Fruit fly (Drosophila melanogaster) whole organism, pupa: ENCODE measurements around the gene Dyro.

Source experiments
- CG10348 ChIP-seq: fragments of 200-800 bp; sonication (Bioruptor generic); IDR thresholded peaks from 2 replicates; pipeline ENCODE4 v1.3.6; 2022; ENCODE audit warnings: missing biosample characterization, missing genetic modification characterization
- CG13204 ChIP-seq: fragments of 200-800 bp; sonication (Bioruptor generic); optimal IDR thresholded peaks from 2 replicates; lab custom pipeline; 2018; ENCODE audit warnings: missing biosample characterization, mild to moderate bottlenecking, missing genetic modification characterization, moderate library complexity
- CG32121 ChIP-seq: fragments of 200-800 bp; sonication (Bioruptor generic); IDR thresholded peaks from 2 replicates; pipeline ENCODE4 v1.3.6; 2022; ENCODE audit warnings: missing biosample characterization, missing genetic modification characterization
- CG8301 ChIP-seq: fragments of 200-800 bp; sonication (Bioruptor generic); optimal IDR thresholded peaks from 2 replicates; lab custom pipeline; 2018; ENCODE audit warnings: missing biosample characterization, mild to moderate bottlenecking, missing genetic modification characterization
- CG9948 ChIP-seq: fragments of 200-800 bp; sonication (Bioruptor generic); optimal IDR thresholded peaks from 2 replicates; lab custom pipeline; 2018; ENCODE audit warnings: missing biosample characterization, mild to moderate bottlenecking, missing genetic modification characterization, moderate library complexity
- D1 ChIP-seq: fragments of 200-800 bp; sonication (Bioruptor generic); optimal IDR thresholded peaks from 2 replicates; lab custom pipeline; 2018; ENCODE audit warnings: missing biosample characterization, mild to moderate bottlenecking, missing genetic modification characterization, moderate library complexity

- TF ChIP-seq D1 (tag; lab: Kevin White, UChicago) (no peak), CG32121 (GFP tag; lab: Robert Waterston, UW) (no peak), CG9948 (tag; lab: Kevin White, UChicago) (no peak), CG10348 (GFP tag; lab: Robert Waterston, UW) (no peak), CG8301 (tag; lab: Kevin White, UChicago) (no peak), CG13204 (GFP tag; lab: Kevin White, UChicago) (no peak)
Measured at dm6 chr3L:11317464-11317863, 21.7 kb upstream of the Dyro start.
